Fruit fly (Drosophila melanogaster) Kc167 (cell line): ENCODE results near the gene CG9550.

Source experiments
- Myc ChIP-seq: fragments of >200 bp; optimal IDR thresholded peaks from 2 replicates; lab custom pipeline; 2017; ENCODE audit warnings: missing external identifiers
- Sin3A ChIP-seq: fragments of >200 bp; optimal IDR thresholded peaks from 2 replicates; lab custom pipeline; 2018; ENCODE audit warnings: missing external identifiers
- h ChIP-seq: fragments of >200 bp; optimal IDR thresholded peaks from 3 replicates; lab custom pipeline; 2018; ENCODE audit warnings: missing external identifiers
- insv ChIP-seq: fragments of >200 bp; optimal IDR thresholded peaks from 3 replicates; lab custom pipeline; 2018; ENCODE audit warnings: missing external identifiers
- psq ChIP-seq: fragments of >200 bp; optimal IDR thresholded peaks from 2 replicates; lab custom pipeline; 2017; ENCODE audit warnings: missing external identifiers
- ttk ChIP-seq: sonication (Bioruptor generic); optimal IDR thresholded peaks from 2 replicates; lab custom pipeline; 2017; ENCODE audit warnings: missing external identifiers

Gene CG9550

DNA sequence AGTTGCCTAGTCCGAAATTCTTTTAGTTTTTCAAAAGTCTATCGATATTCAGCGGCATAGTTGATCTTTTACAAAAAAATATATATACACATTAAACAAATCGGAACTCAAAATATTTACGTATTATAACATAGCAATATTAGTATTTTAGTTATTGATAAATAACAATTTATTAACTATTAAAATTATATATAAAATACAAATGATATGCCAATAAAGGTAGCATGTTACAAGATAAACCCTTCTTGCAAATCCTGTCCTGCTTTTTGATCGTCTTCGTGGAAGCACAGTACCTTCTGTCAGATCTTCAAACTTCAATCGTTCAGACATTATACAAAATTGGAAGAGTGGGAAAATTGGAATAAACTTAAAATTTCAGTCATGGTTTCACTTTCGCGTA is at the start of gene CG9550:
Gene CG9550, plus strand, starts transcription at position 301 of the 400 bp plus-strand sequence.
- no peak for TF ChIP-seq Sin3A
- TF ChIP-seq Myc (lab: Kevin White, UChicago), result no peak
- TF ChIP-seq ttk, result no peak
- TF ChIP-seq insv, result no peak
- TF ChIP-seq h (lab: Kevin White, UChicago), result no peak
- no peak for TF ChIP-seq psq (lab: Kevin White, UChicago)

dm6 chr2L:6447581-6448333 is 49.1 kb upstream of the CG9550 start:
- TF ChIP-seq Sin3A, result no peak
- no peak for TF ChIP-seq h (lab: Kevin White, UChicago)
- no peak for TF ChIP-seq psq (lab: Kevin White, UChicago)
- TF ChIP-seq Myc (lab: Kevin White, UChicago), result no peak
- TF ChIP-seq ttk, result no peak
- TF ChIP-seq insv, result no peak

dm6 chr2L:6448334-6448703 is 48.5 kb upstream of the CG9550 start, which contains the start of gene Acox3:
Gene Acox3, minus strand, starts transcription at chr2L:6448403.
- TF ChIP-seq psq (lab: Kevin White, UChicago) (no peak), Myc (lab: Kevin White, UChicago) (no peak), Sin3A (no peak), ttk (no peak), insv (no peak), h (lab: Kevin White, UChicago) (no peak)

- no peak for TF ChIP-seq Sin3A
- TF ChIP-seq h (lab: Kevin White, UChicago), result no peak
- TF ChIP-seq ttk, result no peak
- no peak for TF ChIP-seq insv
- no peak for TF ChIP-seq psq (lab: Kevin White, UChicago)
- TF ChIP-seq Myc (lab: Kevin White, UChicago), result no peak
These were observed 47.1 kb upstream of the CG9550 start for dm6 chr2L:6449753-6450152.

DNA sequence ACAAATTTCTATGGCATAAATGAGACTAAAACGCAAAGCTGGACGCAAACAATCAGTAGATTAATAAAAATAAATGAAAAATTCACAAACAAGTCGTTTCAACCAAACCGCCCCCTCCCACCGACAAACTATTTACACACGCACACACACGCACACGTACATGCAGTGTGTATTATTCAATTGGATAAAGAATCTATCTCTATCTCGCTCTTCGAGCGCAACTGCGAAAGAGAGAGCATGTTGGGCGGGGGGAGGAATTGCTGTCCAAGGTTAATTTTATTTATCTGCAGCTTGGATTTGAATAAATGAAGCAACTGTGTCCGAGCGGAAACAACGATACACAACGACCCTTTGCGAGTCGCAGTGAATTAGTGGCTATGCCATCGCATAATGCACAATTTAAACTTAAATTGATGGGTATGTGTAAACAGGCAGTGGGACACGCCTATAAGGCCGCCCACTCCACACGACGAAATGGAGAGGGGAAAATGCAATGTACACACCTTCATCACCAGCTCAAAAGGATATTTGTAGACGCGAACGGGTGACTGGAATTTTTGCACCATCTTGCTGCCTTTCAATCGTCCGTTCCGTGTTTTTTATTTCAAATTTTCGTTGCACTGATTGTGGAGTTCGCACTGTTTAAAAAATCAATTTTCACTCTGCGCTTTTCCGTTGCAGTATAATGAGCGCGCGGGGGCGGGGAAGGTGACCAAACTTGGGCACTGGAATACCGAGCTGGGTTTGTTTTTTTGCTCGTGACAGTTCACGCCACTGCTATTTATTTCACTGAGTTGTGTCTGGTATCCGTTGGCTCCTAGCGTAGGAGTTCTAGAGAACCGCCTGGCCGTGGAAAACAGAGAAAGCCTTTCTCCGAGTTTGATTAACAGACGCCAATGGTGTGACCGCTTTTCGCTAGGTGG is 41.6 kb upstream of the CG9550 start, which contains the start of gene retm:
Gene retm, minus strand, starts transcription at position 898 of the 923 bp plus-strand sequence.
- TF ChIP-seq Myc (lab: Kevin White, UChicago), result no peak
- TF ChIP-seq Sin3A, result no peak
- no peak for TF ChIP-seq insv
- TF ChIP-seq ttk, result no peak
- no peak for TF ChIP-seq psq (lab: Kevin White, UChicago)
- TF ChIP-seq h (lab: Kevin White, UChicago), result no peak

dm6 chr2L:6455955-6456599 is 40.8 kb upstream of the CG9550 start, which contains the start of gene frj:
Gene frj, plus strand, starts transcription at chr2L:6456052.
- TF ChIP-seq ttk (no peak), Myc (lab: Kevin White, UChicago) (no peak), psq (lab: Kevin White, UChicago) (no peak), insv (no peak), Sin3A (no peak), h (lab: Kevin White, UChicago) (no peak)

DNA sequence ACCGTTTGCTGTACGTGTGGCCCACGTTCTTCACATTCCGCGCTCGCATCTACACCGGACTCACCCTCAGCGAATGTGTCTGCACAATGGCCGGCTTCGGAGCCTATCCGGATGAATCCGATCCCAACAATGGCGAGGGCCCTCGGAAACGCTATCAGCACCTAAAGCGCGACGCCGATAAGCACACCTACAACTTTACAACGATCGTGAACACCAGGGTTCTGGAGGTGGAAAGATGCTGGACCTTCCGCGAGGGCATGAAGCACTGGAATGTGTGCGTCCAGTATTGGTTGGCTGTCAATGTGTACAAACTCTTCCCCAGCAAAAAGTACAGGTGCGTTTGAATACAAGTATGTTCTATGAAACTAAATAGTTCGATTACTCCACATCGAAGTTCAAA is 39.3 kb upstream of the CG9550 start:
- no peak for TF ChIP-seq Myc (lab: Kevin White, UChicago)
- no peak for TF ChIP-seq h (lab: Kevin White, UChicago)
- TF ChIP-seq ttk, result no peak
- no peak for TF ChIP-seq insv
- no peak for TF ChIP-seq Sin3A
- no peak for TF ChIP-seq psq (lab: Kevin White, UChicago)

- TF ChIP-seq ttk, result no peak
- no peak for TF ChIP-seq insv
- TF ChIP-seq psq (lab: Kevin White, UChicago), result no peak
- TF ChIP-seq Myc (lab: Kevin White, UChicago), result no peak
- TF ChIP-seq Sin3A, result no peak
- TF ChIP-seq h (lab: Kevin White, UChicago), result no peak
These were observed 35.4 kb upstream of the CG9550 start for dm6 chr2L:6461497-6461896.

- no peak for TF ChIP-seq h (lab: Kevin White, UChicago)
- TF ChIP-seq insv, result no peak
- no peak for TF ChIP-seq psq (lab: Kevin White, UChicago)
- no peak for TF ChIP-seq Myc (lab: Kevin White, UChicago)
- no peak for TF ChIP-seq Sin3A
- TF ChIP-seq ttk, result no peak
These were observed 34.6 kb upstream of the CG9550 start for dm6 chr2L:6462259-6462658.

DNA sequence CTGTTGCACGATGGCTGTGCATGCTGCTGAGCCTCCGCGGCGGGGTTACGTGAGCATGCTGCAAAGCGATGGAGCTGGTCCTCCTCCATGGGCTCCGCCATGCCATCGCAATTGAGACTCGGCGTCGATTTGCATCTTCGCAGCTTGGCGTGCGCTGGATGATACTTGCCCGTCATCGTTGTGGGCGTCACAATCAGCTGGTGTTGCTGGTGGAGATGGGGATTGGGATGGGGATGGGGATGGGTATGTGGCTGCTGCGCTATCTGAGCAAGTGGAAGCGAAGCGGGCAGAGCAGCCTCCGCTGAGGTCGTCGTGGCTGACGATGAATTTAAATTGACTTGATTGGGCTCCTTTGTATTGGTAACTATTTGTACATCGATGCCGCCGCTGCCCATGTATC is 33.5 kb upstream of the CG9550 start:
- TF ChIP-seq Sin3A (no peak), h (lab: Kevin White, UChicago) (no peak), psq (lab: Kevin White, UChicago) (no peak), Myc (lab: Kevin White, UChicago) (no peak), insv (no peak), ttk (no peak)

dm6 chr2L:6464270-6464669 is 32.6 kb upstream of the CG9550 start:
- TF ChIP-seq psq (lab: Kevin White, UChicago) (no peak), Myc (lab: Kevin White, UChicago) (no peak), ttk (no peak), Sin3A (no peak), insv (no peak), h (lab: Kevin White, UChicago) (no peak)

DNA sequence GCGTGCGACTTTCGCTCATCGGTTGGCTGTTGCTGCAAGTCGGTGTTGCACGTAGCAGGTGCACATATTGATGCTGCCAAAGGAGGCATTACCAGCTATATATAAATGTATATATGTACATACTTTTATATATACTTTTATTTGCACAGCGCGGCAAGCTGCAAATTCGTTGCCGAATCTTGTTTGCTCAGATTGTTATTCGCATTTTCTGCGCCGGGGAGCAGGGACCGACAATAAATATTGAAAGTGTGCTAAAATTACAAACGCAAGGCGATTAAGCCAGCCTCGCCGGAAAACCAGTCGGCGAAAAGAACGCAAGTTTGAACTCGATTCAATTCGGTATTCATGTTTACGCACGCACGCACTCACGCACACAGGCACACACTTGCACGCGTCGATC is 32.1 kb upstream of the CG9550 start:
- TF ChIP-seq Sin3A (no peak), ttk (no peak), Myc (lab: Kevin White, UChicago) (no peak), insv (no peak), psq (lab: Kevin White, UChicago) (no peak), h (lab: Kevin White, UChicago) (no peak)
